Worm (Caenorhabditis elegans): ENCODE results near the gene clec-9.

The clec-9 gene

ce11 chrV:16739100-16739499, 32.7 kb upstream of the clec-9 start, which contains the start of the genes clec-29 and clec-39:
TSS of gene clec-29 (minus strand) at chrV:16739200.
TSS of gene clec-39 (plus strand) at chrV:16739268.
- TF ChIP-seq unc-62 (GFP tag; optimal IDR thresholded peaks at IDR 0.05) (no peak), mdl-1 (tag; optimal IDR thresholded peaks at IDR 0.05) (no peak), elt-2 (tag; optimal IDR thresholded peaks at IDR 0.05) (no peak), blmp-1 (tag; optimal IDR thresholded peaks at IDR 0.05) (no peak), sox-4 (tag; optimal IDR thresholded peaks at IDR 0.05) (no peak), nhr-11 (tag; optimal IDR thresholded peaks at IDR 0.05) (no peak), ets-5 (GFP tag; IDR thresholded peaks at IDR 0.05) (no peak), snu-23 (GFP tag; optimal IDR thresholded peaks at IDR 0.05) (no peak), nhr-47 (tag; optimal IDR thresholded peaks at IDR 0.05) (no peak), alr-1 (tag; optimal IDR thresholded peaks at IDR 0.05; ENCODE audit: borderline replicate concordance) (no peak), efl-1 (optimal IDR thresholded peaks at IDR 0.05) (no peak), efl-1 (GFP tag; optimal IDR thresholded peaks at IDR 0.05 in 1 of 2) (no peak), ama-1 (optimal IDR thresholded peaks at IDR 0.05) (no peak), nhr-76 (tag; optimal IDR thresholded peaks at IDR 0.05) (no peak), unc-98 (GFP tag; IDR thresholded peaks at IDR 0.05) (no peak), ceh-63 (GFP tag; optimal IDR thresholded peaks at IDR 0.05) (no peak), nhr-20 (tag; optimal IDR thresholded peaks at IDR 0.05) (no peak), fkh-10 (GFP tag; optimal IDR thresholded peaks at IDR 0.05) (no peak)

ce11 chrV:16735518-16735917, 29.1 kb upstream of the clec-9 start, which contains the start of the genes clec-38 and clec-34:
TSS of gene clec-38 (minus strand) at chrV:16735618.
TSS of gene clec-34 (plus strand) at chrV:16735765.
- no peak for TF ChIP-seq grh-1 (GFP tag; IDR thresholded peaks at IDR 0.05)
- no peak for TF ChIP-seq F16B12.6 (tag; optimal IDR thresholded peaks at IDR 0.05)
- no peak for TF ChIP-seq vab-15 (tag; optimal IDR thresholded peaks at IDR 0.05)
- no peak for TF ChIP-seq mef-2 (tag; optimal IDR thresholded peaks at IDR 0.05)
- TF ChIP-seq pqm-1 (tag; optimal IDR thresholded peaks at IDR 0.05) = no peak
- TF ChIP-seq C04F5.9 (tag; optimal IDR thresholded peaks at IDR 0.05) = no peak
- TF ChIP-seq hpl-2 (GFP tag; optimal IDR thresholded peaks at IDR 0.05) = no peak
- no peak for TF ChIP-seq hlh-17 (GFP tag; optimal IDR thresholded peaks at IDR 0.05; ENCODE audit: borderline replicate concordance)
- no peak for TF ChIP-seq fkh-4 (tag; optimal IDR thresholded peaks at IDR 0.05; ENCODE audit: borderline replicate concordance)
- TF ChIP-seq jun-1 (tag; optimal IDR thresholded peaks at IDR 0.05) = no peak
- TF ChIP-seq nhr-11 (tag; optimal IDR thresholded peaks at IDR 0.05) = no peak
- no peak for TF ChIP-seq nhr-76 (tag; optimal IDR thresholded peaks at IDR 0.05)
- TF ChIP-seq nhr-77 (tag; optimal IDR thresholded peaks at IDR 0.05) = no peak
- TF ChIP-seq snu-23 (GFP tag; optimal IDR thresholded peaks at IDR 0.05) = no peak

- TF ChIP-seq sup-37 (GFP tag; optimal IDR thresholded peaks at IDR 0.05) (no peak), efl-3 (GFP tag; optimal IDR thresholded peaks at IDR 0.05) (no peak), F16B12.6 (tag; optimal IDR thresholded peaks at IDR 0.05) (no peak), unc-30 (tag; optimal IDR thresholded peaks at IDR 0.05) (no peak), ceh-82 (tag; optimal IDR thresholded peaks at IDR 0.05) (no peak), aha-1 (tag; optimal IDR thresholded peaks at IDR 0.05) (no peak), xbp-1 (tag; optimal IDR thresholded peaks at IDR 0.05) (no peak), nhr-84 (tag; optimal IDR thresholded peaks at IDR 0.05) (no peak)
These were observed 27.2 kb upstream of the clec-9 start, which contains the start of gene T25E12.16 for ce11 chrV:16733681-16734080. TSS of gene T25E12.16 (minus strand) at chrV:16733781.

ce11 chrV:16731600-16731999, 25.2 kb upstream of the clec-9 start, which contains the start of gene srz-100:
TSS of gene srz-100 (plus strand) at chrV:16731900.
- TF ChIP-seq efl-1 (optimal IDR thresholded peaks at IDR 0.05) (no peak), efl-1 (GFP tag; optimal IDR thresholded peaks at IDR 0.05 in 1 of 2) (peak in 1 of 2 experiments; percentile 39), unc-86 (tag; optimal IDR thresholded peaks at IDR 0.05) (no peak)

- no peak for TF ChIP-seq lin-14 (GFP tag; optimal IDR thresholded peaks at IDR 0.05)
- no peak for TF ChIP-seq nhr-47 (tag; optimal IDR thresholded peaks at IDR 0.05)
- TF ChIP-seq unc-98 (GFP tag; IDR thresholded peaks at IDR 0.05) = no peak
- no peak for TF ChIP-seq ceh-63 (GFP tag; optimal IDR thresholded peaks at IDR 0.05)
- TF ChIP-seq lsy-2 (tag; optimal IDR thresholded peaks at IDR 0.05) = no peak
- no peak for TF ChIP-seq nhr-85 (tag)
- no peak for TF ChIP-seq sptf-1 (tag; optimal IDR thresholded peaks at IDR 0.05)
- TF ChIP-seq egl-27 (tag; optimal IDR thresholded peaks at IDR 0.05) = no peak
- TF ChIP-seq ceh-90 (tag; optimal IDR thresholded peaks at IDR 0.05) = no peak
- TF ChIP-seq sup-37 (GFP tag; optimal IDR thresholded peaks at IDR 0.05) = no peak
- TF ChIP-seq mef-2 (tag; optimal IDR thresholded peaks at IDR 0.05) = no peak
- TF ChIP-seq lin-35 (GFP tag; optimal IDR thresholded peaks at IDR 0.05) = no peak
- no peak for TF ChIP-seq vab-15 (tag; optimal IDR thresholded peaks at IDR 0.05)
- no peak for TF ChIP-seq zip-4 (GFP tag; optimal IDR thresholded peaks at IDR 0.05)
- TF ChIP-seq mep-1 (tag; optimal IDR thresholded peaks at IDR 0.05) = no peak
- no peak for TF ChIP-seq nhr-90 (tag; optimal IDR thresholded peaks at IDR 0.05; ENCODE audit: poor library complexity)
These were observed 23.5 kb upstream of the clec-9 start, which contains the start of gene srz-99 for ce11 chrV:16729961-16730360. TSS of gene srz-99 (plus strand) at chrV:16730261.

Measured in whole organism, L1 larva.